Fruit fly (Drosophila melanogaster): ENCODE data around the gene Wdr82.

Wdr82 gene

DNA sequence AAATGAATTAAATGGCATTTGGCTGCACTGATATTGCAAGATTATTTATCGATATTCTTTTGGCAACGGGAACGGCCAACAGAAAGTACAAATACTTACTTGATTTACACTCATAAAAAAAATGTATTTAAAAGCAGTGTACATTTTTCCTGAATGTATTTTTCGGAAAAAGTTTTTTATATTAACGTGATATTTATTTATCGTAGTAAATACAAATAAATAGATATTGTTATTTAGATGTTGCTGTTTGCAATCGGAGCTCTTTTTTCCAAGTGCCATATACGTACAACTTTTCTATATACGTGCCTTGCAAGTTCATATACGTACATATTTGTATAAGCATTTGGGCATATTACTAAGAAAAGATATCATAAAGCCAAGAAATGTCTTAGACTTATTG lies 22.9 kb upstream of the Wdr82 start:
- TF ChIP-seq CG17801 (GFP tag; optimal IDR thresholded peaks at IDR 0.05; ENCODE audit: partially characterized antibody): no peak

DNA sequence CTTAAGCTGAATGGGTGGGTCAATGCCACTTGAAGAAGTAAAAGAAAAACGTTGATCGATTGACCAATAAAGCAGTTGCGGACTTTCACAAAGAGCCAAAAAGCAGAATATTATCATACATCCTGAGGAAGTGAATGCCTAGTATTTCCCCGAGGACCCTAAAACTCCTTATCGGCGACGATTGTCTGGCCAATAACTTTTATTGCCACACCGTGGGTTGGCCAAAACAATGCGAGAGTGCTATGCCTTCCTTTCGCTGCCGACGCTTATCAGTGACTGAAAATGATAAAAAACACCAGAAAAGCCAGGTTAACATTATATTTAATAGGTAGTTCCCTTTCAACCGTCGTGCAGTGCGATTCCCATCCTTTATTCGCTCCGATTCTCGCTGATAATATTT lies 22.4 kb upstream of the Wdr82 start, which contains the start of gene Mur29B:
Gene Mur29B (plus strand): TSS at position 324 of the 400 bp plus-strand sequence.
- TF ChIP-seq CG17801 (GFP tag; optimal IDR thresholded peaks at IDR 0.05; ENCODE audit: partially characterized antibody): no peak

dm6 chr2L:8355419-8355818 lies 18.8 kb upstream of the Wdr82 start:
- no peak for TF ChIP-seq CG17801 (GFP tag; optimal IDR thresholded peaks at IDR 0.05; ENCODE audit: partially characterized antibody)

DNA sequence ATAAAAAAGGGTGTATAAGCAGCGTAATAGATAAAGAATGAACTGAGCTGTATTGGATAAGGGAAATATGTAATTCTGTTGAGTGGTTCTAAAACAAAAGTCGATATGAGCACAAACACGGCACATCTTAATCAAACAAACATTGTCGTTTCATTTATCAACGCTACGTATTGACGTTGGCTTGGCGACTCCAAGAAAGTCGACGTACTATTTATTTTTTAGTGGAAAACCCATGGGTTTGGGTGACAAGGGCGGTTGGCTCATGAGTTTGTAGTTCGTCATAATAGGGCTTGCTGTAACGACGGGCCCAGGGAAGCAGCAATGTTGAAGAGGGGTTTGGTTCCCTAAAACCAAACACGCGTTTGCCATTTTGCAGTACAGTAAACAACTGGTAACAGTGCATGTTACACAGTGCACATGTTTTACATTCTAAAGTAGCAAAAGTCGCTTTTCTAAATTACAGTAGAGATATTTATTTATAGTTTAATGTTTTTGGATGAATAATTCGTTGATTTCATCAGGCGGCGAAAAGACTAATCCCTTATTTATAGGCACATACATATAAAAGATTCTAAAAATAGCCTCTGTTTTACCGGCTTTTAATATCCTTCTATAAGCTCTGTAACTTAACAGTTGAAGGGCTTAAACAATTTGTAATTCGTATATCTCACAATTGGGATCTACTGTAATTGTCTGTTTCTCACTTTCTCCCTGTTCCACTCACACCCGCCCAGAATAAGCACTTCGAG lies 12.9 kb upstream of the Wdr82 start:
- TF ChIP-seq CG17801 (GFP tag; optimal IDR thresholded peaks at IDR 0.05; ENCODE audit: partially characterized antibody): peak; percentile 89

dm6 chr2L:8362273-8362954 lies 11.8 kb upstream of the Wdr82 start, which contains the start of gene CG7627:
TSS of gene CG7627 (minus strand) at chr2L:8362469.
- peak; percentile 63 for TF ChIP-seq CG17801 (GFP tag; optimal IDR thresholded peaks at IDR 0.05; ENCODE audit: partially characterized antibody)

DNA sequence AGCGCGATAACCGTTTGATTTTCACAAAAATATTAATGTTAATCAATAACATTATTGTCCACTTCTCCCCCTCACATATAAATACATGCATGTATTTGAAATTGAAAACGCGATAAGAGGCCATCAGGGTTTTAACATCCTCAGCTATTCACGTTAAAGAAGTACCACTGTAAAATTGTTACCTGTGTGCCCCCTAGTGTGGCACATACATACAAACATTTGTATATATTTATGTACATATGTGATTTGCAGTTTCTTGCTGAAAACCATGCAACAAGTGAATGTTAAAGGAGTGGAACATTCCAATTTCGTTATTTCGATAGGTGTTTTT lies 11.3 kb upstream of the Wdr82 start:
- no peak for TF ChIP-seq CG17801 (GFP tag; optimal IDR thresholded peaks at IDR 0.05; ENCODE audit: partially characterized antibody)

DNA sequence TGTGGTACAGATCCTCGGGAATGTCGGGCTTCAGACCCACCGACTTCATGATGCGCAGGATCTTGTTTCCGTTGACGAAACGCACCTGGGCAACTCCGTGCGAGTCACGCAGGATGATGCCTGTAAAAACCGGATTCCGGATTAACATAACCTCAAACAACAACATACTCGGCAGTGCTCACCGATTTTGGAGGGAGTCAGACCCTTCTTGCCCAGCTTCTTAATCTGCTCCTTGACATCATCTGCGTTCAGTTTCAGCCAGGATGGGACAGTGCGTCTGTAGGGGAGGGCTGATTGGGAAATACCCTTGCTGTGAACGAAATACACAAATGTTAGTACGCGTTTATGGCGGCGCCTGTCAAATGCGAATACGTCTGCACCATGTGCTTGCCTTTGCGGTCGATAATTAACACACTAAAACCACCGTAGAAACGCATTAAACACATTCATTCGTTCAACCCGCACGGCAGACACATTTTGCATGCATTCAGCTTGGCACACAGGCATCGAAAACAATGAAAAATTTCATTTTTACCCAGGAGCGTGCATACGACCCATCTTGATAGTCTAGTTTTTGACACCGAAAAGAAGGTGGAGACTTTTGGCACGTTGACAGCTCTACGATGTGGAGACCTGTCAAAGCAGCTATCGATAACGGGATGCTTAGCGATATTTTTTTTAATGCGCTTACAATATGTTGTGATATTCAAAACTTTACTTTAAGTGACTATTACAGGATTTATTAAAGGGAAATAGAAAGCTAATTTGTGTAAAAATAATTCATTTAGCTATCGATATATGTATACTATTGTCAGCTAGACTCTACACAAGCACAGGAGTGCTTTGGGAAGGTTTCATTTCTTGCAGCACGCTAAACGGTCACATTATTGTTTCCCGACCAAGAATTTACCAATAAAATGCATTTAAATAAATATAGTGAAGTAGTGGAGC lies 10.0 kb upstream of the Wdr82 start, which contains the start of the genes RpS13 and CSN8:
Gene RpS13 (minus strand): TSS at position 657 of the 951 bp plus-strand sequence.
Gene CSN8 (plus strand): TSS at position 850 of the 951 bp plus-strand sequence.
- TF ChIP-seq CG17801 (GFP tag; optimal IDR thresholded peaks at IDR 0.05; ENCODE audit: partially characterized antibody): peak; percentile 53

dm6 chr2L:8365701-8366643 lies 8.3 kb upstream of the Wdr82 start, which contains the start of gene Pp2A-29B:
TSS of gene Pp2A-29B (plus strand) at chr2L:8366038.
- peak; percentile 32 for TF ChIP-seq CG17801 (GFP tag; optimal IDR thresholded peaks at IDR 0.05; ENCODE audit: partially characterized antibody)

DNA sequence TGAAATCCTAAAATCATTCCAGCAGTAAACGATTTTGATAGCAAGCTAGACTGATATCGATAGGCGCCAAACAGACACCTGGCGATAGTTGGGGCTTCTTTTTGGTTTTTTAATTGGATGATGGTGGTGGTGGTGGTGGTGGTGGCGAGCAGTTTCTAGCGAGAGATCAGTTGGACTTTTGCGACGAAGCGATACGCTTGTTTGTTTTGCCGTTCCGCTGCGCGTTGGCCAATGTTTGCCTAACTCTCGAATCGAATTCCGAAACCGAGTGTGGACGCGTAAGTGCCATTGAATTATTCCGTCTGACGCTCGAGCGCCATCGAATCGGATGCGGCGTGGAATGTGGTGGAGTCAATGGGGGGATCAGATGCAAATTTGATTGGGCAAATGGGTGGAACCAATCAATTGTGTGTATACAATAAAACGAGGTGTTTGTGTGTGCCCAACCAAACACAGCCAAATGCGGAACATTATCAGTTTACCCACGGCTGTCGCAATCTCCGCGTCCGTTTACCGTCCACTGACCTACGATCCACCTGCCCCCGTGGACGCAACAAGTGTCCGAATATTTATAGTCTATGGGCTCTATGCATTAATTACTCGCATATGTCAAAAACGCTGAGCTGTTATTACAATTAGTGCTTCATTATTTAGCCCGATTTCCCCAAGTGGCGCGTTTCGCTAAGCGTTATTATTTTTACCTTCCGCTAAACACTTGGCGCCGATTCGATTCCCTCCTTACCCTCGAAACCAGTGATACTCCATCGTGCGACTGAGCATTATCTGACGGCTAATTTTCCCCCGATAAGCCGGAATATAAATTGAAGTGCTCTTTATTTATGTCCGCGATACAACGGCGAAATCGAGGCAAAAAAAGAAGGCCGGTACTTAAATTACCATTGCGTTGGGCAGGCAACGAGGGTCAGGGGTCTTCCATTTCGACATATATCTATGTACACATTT lies 3.6 kb upstream of the Wdr82 start, which contains the start of gene CG17292:
Gene CG17292 (plus strand): TSS at position 91 of the 963 bp plus-strand sequence.
- TF ChIP-seq CG17801 (GFP tag; optimal IDR thresholded peaks at IDR 0.05; ENCODE audit: partially characterized antibody): peak; percentile 80

DNA sequence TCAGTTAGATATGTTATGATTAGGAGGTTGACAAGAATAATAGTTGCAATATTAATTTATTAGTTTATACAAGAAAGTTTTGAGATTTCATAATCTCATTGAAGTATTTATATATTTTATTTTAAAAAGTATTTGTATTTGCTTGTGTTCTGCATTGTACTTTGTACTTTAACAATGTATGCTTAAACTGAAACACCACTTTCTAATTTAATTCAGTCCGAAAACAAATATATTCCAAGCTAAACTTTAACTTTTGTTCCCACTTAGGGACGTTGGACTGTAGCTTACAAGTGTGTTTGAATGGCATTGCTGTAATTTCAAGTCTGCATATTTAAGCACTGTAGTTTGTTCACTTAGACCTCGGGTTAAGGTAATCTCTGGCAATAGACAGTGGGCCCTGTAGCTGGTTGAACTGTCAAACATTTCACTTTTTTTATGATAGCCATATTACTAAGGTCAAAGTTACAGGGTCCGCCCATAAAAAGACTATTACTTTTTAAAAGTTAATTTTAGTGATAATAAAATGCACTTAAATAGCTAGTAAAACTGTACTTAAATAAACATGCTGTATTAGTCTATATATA lies 2.8 kb upstream of the Wdr82 start:
- TF ChIP-seq CG17801 (GFP tag; optimal IDR thresholded peaks at IDR 0.05; ENCODE audit: partially characterized antibody): peak; percentile 49

DNA sequence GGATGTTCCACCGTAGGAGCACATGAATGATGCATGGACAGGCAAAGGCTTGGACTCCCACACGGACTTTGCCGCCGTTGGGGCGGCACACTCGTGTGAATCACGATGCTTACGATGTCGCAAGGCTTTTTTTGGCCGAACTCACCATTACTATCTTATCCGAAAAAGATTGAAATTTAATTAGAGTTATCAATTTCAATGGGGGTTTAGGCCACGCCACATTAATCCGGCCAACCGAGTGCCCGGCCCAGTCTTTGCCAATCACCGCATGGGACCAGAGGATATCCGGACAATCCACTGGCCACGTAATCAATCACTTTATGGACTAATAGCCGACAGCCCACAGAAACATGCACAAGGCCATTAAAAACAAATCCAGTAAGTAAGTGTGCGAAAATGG lies 2.0 kb upstream of the Wdr82 start:
- TF ChIP-seq CG17801 (GFP tag; optimal IDR thresholded peaks at IDR 0.05; ENCODE audit: partially characterized antibody): no peak

- TF ChIP-seq CG17801 (GFP tag; optimal IDR thresholded peaks at IDR 0.05; ENCODE audit: partially characterized antibody): peak; percentile 100
These were observed 2.5 kb downstream of the Wdr82 start, which contains the start of the genes CG13390 and CG17294 for dm6 chr2L:8376717-8377116. TSS of gene CG13390 (minus strand) at chr2L:8376797. TSS of gene CG17294 (plus strand) at chr2L:8377035.
